Fruit fly (Drosophila melanogaster) whole organism, embryonic: ENCODE measurements around the gene lin-52.
A peak's percentile ranks its signal among the peaks of the same experiment; 100 is the strongest.

ENCODE experiments used
- Abd-B ChIP-seq: fragments of 200-800 bp; sonication (Bioruptor generic); optimal IDR thresholded peaks from 2 replicates; lab custom pipeline; 2018; ENCODE audit warnings: missing biosample characterization, mild to moderate bottlenecking, missing genetic modification characterization, moderate library complexity
- Atf3 ChIP-seq: fragments of 200-800 bp; sonication (Bioruptor generic); optimal IDR thresholded peaks from 3 replicates; lab custom pipeline; 2016; ENCODE audit warnings: missing biosample characterization, missing genetic modification characterization
- Bdp1 ChIP-seq: fragments of 200-800 bp; sonication (Bioruptor generic); optimal IDR thresholded peaks from 3 replicates; lab custom pipeline; 2016; ENCODE audit warnings: missing biosample characterization, missing genetic modification characterization
- CG11085 ChIP-seq: fragments of 200-800 bp; sonication (Bioruptor generic); IDR thresholded peaks from 2 replicates; pipeline ENCODE4 v1.3.6; 2022; ENCODE audit warnings: missing biosample characterization, missing genetic modification characterization
- CG12744 ChIP-seq: fragments of 200-800 bp; sonication (Bioruptor generic); optimal IDR thresholded peaks from 2 replicates; lab custom pipeline; 2016; ENCODE audit warnings: missing biosample characterization, missing genetic modification characterization
- CG13296 ChIP-seq: fragments of 200-800 bp; sonication (Bioruptor generic); optimal IDR thresholded peaks from 3 replicates; lab custom pipeline; 2018; ENCODE audit warnings: missing biosample characterization, mild to moderate bottlenecking, missing genetic modification characterization
- CG13424 ChIP-seq: fragments of 200-800 bp; sonication (Bioruptor generic); optimal IDR thresholded peaks from 2 replicates; lab custom pipeline; 2019; ENCODE audit warnings: missing biosample characterization, mild to moderate bottlenecking, missing genetic modification characterization, moderate library complexity
- CG14014 ChIP-seq: fragments of 200-800 bp; sonication (Bioruptor generic); IDR thresholded peaks from 2 replicates; pipeline ENCODE4 v1.3.6; 2022; ENCODE audit warnings: missing biosample characterization, missing genetic modification characterization
- CG17359 ChIP-seq: fragments of 200-800 bp; sonication (Bioruptor generic); optimal IDR thresholded peaks from 3 replicates; lab custom pipeline; 2018; ENCODE audit warnings: missing biosample characterization, mild to moderate bottlenecking, missing genetic modification characterization, moderate library complexity
- CG32772 ChIP-seq: fragments of 200-800 bp; sonication (Bioruptor generic); IDR thresholded peaks from 2 replicates; pipeline ENCODE4 v1.3.6; 2022; ENCODE audit warnings: missing biosample characterization, missing genetic modification characterization
- CG5245 ChIP-seq: fragments of 200-800 bp; sonication (Bioruptor generic); optimal IDR thresholded peaks from 3 replicates; lab custom pipeline; 2016; ENCODE audit warnings: missing biosample characterization, missing genetic modification characterization
- CG5953 ChIP-seq: fragments of 200-800 bp; sonication (Bioruptor generic); IDR thresholded peaks from 2 replicates; pipeline ENCODE4 v1.3.6; 2022; ENCODE audit warnings: missing biosample characterization, missing genetic modification characterization
- CG6175 ChIP-seq: fragments of 200-800 bp; sonication (Bioruptor generic); IDR thresholded peaks from 3 replicates; pipeline ENCODE4 v1.3.6; 2022; ENCODE audit warnings: missing biosample characterization, missing genetic modification characterization
- CG7357 ChIP-seq: fragments of 200-800 bp; sonication (Bioruptor generic); IDR thresholded peaks from 3 replicates; pipeline ENCODE4 v1.3.6; 2022; ENCODE audit warnings: missing biosample characterization, missing genetic modification characterization
- CG7839 ChIP-seq: fragments of 200-800 bp; sonication (Bioruptor generic); optimal IDR thresholded peaks from 3 replicates; lab custom pipeline; 2018; ENCODE audit warnings: missing biosample characterization, mild to moderate bottlenecking, missing genetic modification characterization, moderate library complexity
- CG7928 ChIP-seq: fragments of 200-800 bp; sonication (Bioruptor generic); optimal IDR thresholded peaks from 2 replicates; lab custom pipeline; 2017; ENCODE audit warnings: missing biosample characterization, mild to moderate bottlenecking, missing genetic modification characterization
- CG7963 ChIP-seq: fragments of 200-800 bp; sonication (Bioruptor generic); IDR thresholded peaks from 3 replicates; pipeline ENCODE4 v1.3.6; 2022; ENCODE audit warnings: missing biosample characterization, missing genetic modification characterization; ENCODE audit not compliant: partially characterized antibody
- CG9215 ChIP-seq: fragments of 200-800 bp; sonication (Bioruptor generic); IDR thresholded peaks from 2 replicates; pipeline ENCODE4 v1.3.6; 2022; ENCODE audit warnings: missing biosample characterization, missing genetic modification characterization
- CG9797 ChIP-seq: fragments of 200-800 bp; sonication (Bioruptor generic); optimal IDR thresholded peaks from 3 replicates; lab custom pipeline; 2018; ENCODE audit warnings: missing biosample characterization, mild to moderate bottlenecking, missing genetic modification characterization
- CoRest ChIP-seq: fragments of 200-800 bp; sonication (Bioruptor generic); optimal IDR thresholded peaks from 3 replicates; lab custom pipeline; 2018; ENCODE audit warnings: missing biosample characterization, mild to moderate bottlenecking, missing genetic modification characterization, moderate library complexity
- D19B ChIP-seq: fragments of 200-800 bp; sonication (Bioruptor generic); optimal IDR thresholded peaks from 2 replicates; lab custom pipeline; 2017; ENCODE audit warnings: missing biosample characterization, mild to moderate bottlenecking, missing genetic modification characterization
- Drgx ChIP-seq: fragments of 200-800 bp; sonication (Bioruptor generic); IDR thresholded peaks from 2 replicates; pipeline ENCODE4 v1.3.6; 2022; ENCODE audit warnings: missing biosample characterization, missing genetic modification characterization
- Hmx ChIP-seq: fragments of 200-800 bp; sonication (Bioruptor generic); optimal IDR thresholded peaks from 2 replicates; lab custom pipeline; 2016; ENCODE audit warnings: missing biosample characterization, missing genetic modification characterization
- Hr3 ChIP-seq: fragments of 200-800 bp; sonication (Bioruptor generic); optimal IDR thresholded peaks from 3 replicates; lab custom pipeline; 2016; ENCODE audit warnings: missing biosample characterization, missing genetic modification characterization
- Hr39 ChIP-seq: fragments of >200 bp; optimal IDR thresholded peaks from 2 replicates; lab custom pipeline; 2017
- Max ChIP-seq: fragments of 200-800 bp; sonication (Bioruptor generic); optimal IDR thresholded peaks from 2 replicates; lab custom pipeline; 2016; ENCODE audit warnings: missing biosample characterization, mild to moderate bottlenecking, missing genetic modification characterization
- Oli ChIP-seq: fragments of 200-800 bp; sonication (Bioruptor generic); optimal IDR thresholded peaks from 2 replicates; lab custom pipeline; 2018; ENCODE audit warnings: missing biosample characterization, mild to moderate bottlenecking, missing genetic modification characterization, moderate library complexity
- Pdp1 ChIP-seq, 2 experiments: fragments of 200-800 bp; sonication (Bioruptor generic); optimal IDR thresholded peaks; 3 replicates each; lab custom pipeline; 2016; ENCODE audit warnings: missing biosample characterization in 2 of 2, missing genetic modification characterization in 2 of 2, mild to moderate bottlenecking in 1 of 2, moderate library complexity in 1 of 2
- Sry-δ ChIP-seq: fragments of 200-800 bp; sonication (Bioruptor generic); optimal IDR thresholded peaks from 2 replicates; lab custom pipeline; 2016; ENCODE audit warnings: missing biosample characterization, missing genetic modification characterization
- bab2 ChIP-seq: fragments of 200-800 bp; sonication (Bioruptor generic); optimal IDR thresholded peaks from 2 replicates; lab custom pipeline; 2016; ENCODE audit warnings: missing biosample characterization, missing genetic modification characterization
- bcd ChIP-seq: fragments of 200-800 bp; sonication (Bioruptor generic); optimal IDR thresholded peaks from 2 replicates; lab custom pipeline; 2017; ENCODE audit warnings: missing biosample characterization, mild to moderate bottlenecking, missing genetic modification characterization
- cad ChIP-seq: fragments of >200 bp; optimal IDR thresholded peaks from 2 replicates; lab custom pipeline; 2017; ENCODE audit warnings: missing biosample characterization, missing genetic modification characterization
- chif ChIP-seq, 2 experiments: fragments of 200-800 bp; sonication (Bioruptor generic); optimal IDR thresholded peaks; 3 replicates each; lab custom pipeline; 2016; ENCODE audit warnings: missing biosample characterization in 2 of 2, missing genetic modification characterization in 2 of 2
- chn ChIP-seq: fragments of 200-800 bp; sonication (Bioruptor generic); optimal IDR thresholded peaks from 2 replicates; lab custom pipeline; 2016; ENCODE audit warnings: missing biosample characterization, missing genetic modification characterization
- danr ChIP-seq: fragments of 200-800 bp; sonication (Bioruptor generic); IDR thresholded peaks from 2 replicates; pipeline ENCODE4 v1.3.6; 2022; ENCODE audit warnings: missing biosample characterization, missing genetic modification characterization
- dimm ChIP-seq: fragments of 200-800 bp; sonication (Bioruptor generic); IDR thresholded peaks from 2 replicates; pipeline ENCODE4 v1.3.6; 2022; ENCODE audit warnings: missing biosample characterization, missing genetic modification characterization
- esg ChIP-seq: fragments of 200-800 bp; sonication (Bioruptor generic); conservative IDR thresholded peaks from 2 replicates; pipeline ENCODE4 v1.3.6; 2022; ENCODE audit warnings: missing biosample characterization, missing genetic modification characterization
- jigr1 ChIP-seq: fragments of 200-800 bp; sonication (Bioruptor generic); IDR thresholded peaks from 3 replicates; pipeline ENCODE4 v1.3.6; 2022; ENCODE audit warnings: missing biosample characterization, missing genetic modification characterization
- kah ChIP-seq: fragments of 200-800 bp; sonication (Bioruptor generic); optimal IDR thresholded peaks from 2 replicates; lab custom pipeline; 2018; ENCODE audit warnings: missing biosample characterization, mild to moderate bottlenecking, missing genetic modification characterization
- luna ChIP-seq: fragments of 200-800 bp; sonication (Bioruptor generic); optimal IDR thresholded peaks from 2 replicates; lab custom pipeline; 2016; ENCODE audit warnings: missing biosample characterization, missing genetic modification characterization
- nau ChIP-seq: fragments of 200-800 bp; sonication (Bioruptor generic); optimal IDR thresholded peaks from 3 replicates; lab custom pipeline; 2017; ENCODE audit warnings: missing biosample characterization, mild to moderate bottlenecking, missing genetic modification characterization, missing genetic modification reagents
- nerfin-2 ChIP-seq: fragments of 200-800 bp; sonication (Bioruptor generic); IDR thresholded peaks from 2 replicates; pipeline ENCODE4 v1.3.6; 2022; ENCODE audit warnings: missing biosample characterization, missing genetic modification characterization; ENCODE audit not compliant: partially characterized antibody
- ranshi ChIP-seq: fragments of 200-800 bp; sonication (Bioruptor generic); IDR thresholded peaks from 2 replicates; pipeline ENCODE4 v1.3.6; 2022; ENCODE audit warnings: missing biosample characterization, missing genetic modification characterization
- row ChIP-seq: fragments of 200-800 bp; sonication (Bioruptor generic); IDR thresholded peaks from 3 replicates; pipeline ENCODE4 v1.3.6; 2022; ENCODE audit warnings: missing biosample characterization, missing genetic modification characterization
- slou ChIP-seq: fragments of 200-800 bp; sonication (Bioruptor generic); optimal IDR thresholded peaks from 3 replicates; lab custom pipeline; 2016; ENCODE audit warnings: missing biosample characterization, missing genetic modification characterization
- sr ChIP-seq: fragments of 200-800 bp; sonication (Bioruptor generic); IDR thresholded peaks from 3 replicates; pipeline ENCODE4 v1.3.6; 2022; ENCODE audit warnings: missing biosample characterization, missing genetic modification characterization
- stc ChIP-seq: fragments of 200-800 bp; sonication (Bioruptor generic); IDR thresholded peaks from 2 replicates; pipeline ENCODE4 v1.3.6; 2022; ENCODE audit warnings: missing biosample characterization, missing genetic modification characterization
- unc-4 ChIP-seq: fragments of 200-800 bp; sonication (Bioruptor generic); IDR thresholded peaks from 2 replicates; pipeline ENCODE4 v1.3.6; 2022; ENCODE audit warnings: missing biosample characterization, missing genetic modification characterization; ENCODE audit not compliant: partially characterized antibody
- vnd ChIP-seq: fragments of 200-800 bp; sonication (Bioruptor generic); IDR thresholded peaks from 3 replicates; pipeline ENCODE4 v1.3.6; 2022; ENCODE audit warnings: missing biosample characterization, missing genetic modification characterization; ENCODE audit not compliant: partially characterized antibody

Gene lin-52

dm6 chrX:5754837-5755828 lies at the start of gene lin-52, which contains the start of gene CG15771 (continued):
- peak; percentile 93 for TF ChIP-seq CG17359 (tag; lab: Kevin White, UChicago)
- peak; percentile 79 for TF ChIP-seq Hmx
- peak; percentile 67 for TF ChIP-seq bab2 (GFP tag; lab: Kevin White, UChicago)
- TF ChIP-seq sr (GFP tag; lab: Robert Waterston, UW) = peak; percentile 81
- peak; percentile 89 for TF ChIP-seq D19B
- TF ChIP-seq Sry-δ = peak; percentile 74
- peak; percentile 91 for TF ChIP-seq CG7357 (GFP tag; lab: Robert Waterston, UW)
- TF ChIP-seq unc-4 = peak; percentile 67
- TF ChIP-seq bcd (GFP tag; lab: Kevin White, UChicago) = peak; percentile 95
- TF ChIP-seq CG32772 (GFP tag; lab: Robert Waterston, UW) = peak; percentile 94
- peak; percentile 63 to 86 for TF ChIP-seq Pdp1 (GFP tag; optimal IDR thresholded peaks at IDR 0.05; lab: Kevin White, UChicago)
- peak; percentile 79; the same call in 1 of the 2 replicates for TF ChIP-seq CG5953 (GFP tag; lab: Robert Waterston, UW)
- peak; percentile 38 for TF ChIP-seq CG12744 (GFP tag; lab: Kevin White, UChicago)
- TF ChIP-seq cad (GFP tag; lab: Kevin White, UChicago) = no peak
- TF ChIP-seq ranshi (GFP tag; lab: Robert Waterston, UW) = peak; percentile 93
- peak; percentile 45 for TF ChIP-seq CG9797 (GFP tag; lab: Kevin White, UChicago)
- TF ChIP-seq CG14014 (GFP tag; lab: Robert Waterston, UW) = peak; percentile 96
- peak; percentile 100 for TF ChIP-seq row (GFP tag; lab: Robert Waterston, UW)
- TF ChIP-seq stc = peak; percentile 91
- peak; percentile 64 for TF ChIP-seq vnd (GFP tag; lab: Robert Waterston, UW)
- peak; percentile 83 for TF ChIP-seq CG5245
- TF ChIP-seq Oli (tag; lab: Kevin White, UChicago) = peak; percentile 97
- peak; percentile 95 for TF ChIP-seq nau (GFP tag; lab: Kevin White, UChicago)
- TF ChIP-seq CoRest (tag; lab: Kevin White, UChicago) = peak; percentile 96
- peak; percentile 96 for TF ChIP-seq CG7839 (tag; lab: Kevin White, UChicago)
- peak; percentile 64 for TF ChIP-seq CG7928 (GFP tag; lab: Kevin White, UChicago)
- peak; percentile 91 for TF ChIP-seq kah (GFP tag; lab: Kevin White, UChicago)
- TF ChIP-seq dimm (GFP tag; lab: Robert Waterston, UW) = peak; percentile 84; the same call in 1 of the 2 replicates
- peak; percentile 7; the same call in 1 of the 3 replicates for TF ChIP-seq CG7963 (GFP tag; lab: Robert Waterston, UW)
- peak; percentile 96 for TF ChIP-seq esg
- peak; percentile 97 for TF ChIP-seq Drgx (GFP tag; lab: Robert Waterston, UW)
- peak; percentile 41 to 80 for TF ChIP-seq chif (GFP tag; optimal IDR thresholded peaks at IDR 0.05; lab: Kevin White, UChicago)
- TF ChIP-seq CG13424 = peak; percentile 96
- TF ChIP-seq nerfin-2 (GFP tag; lab: Robert Waterston, UW) = 0 out of 2 replicates have a peak, but pooled peaks have one; percentile 40
- TF ChIP-seq CG11085 = peak; percentile 88
- peak; percentile 85 for TF ChIP-seq Abd-B (GFP tag; lab: Kevin White, UChicago)
- peak; percentile 96 for TF ChIP-seq CG9215 (GFP tag; lab: Robert Waterston, UW)
- TF ChIP-seq Bdp1 (GFP tag; lab: Kevin White, UChicago) = peak; percentile 55
- peak; percentile 89 for TF ChIP-seq CG6175
- peak; percentile 65 for TF ChIP-seq Atf3
- TF ChIP-seq jigr1 (GFP tag; lab: Robert Waterston, UW) = peak; percentile 91
- TF ChIP-seq slou = peak; percentile 83
- TF ChIP-seq chn (GFP tag; lab: Kevin White, UChicago) = peak; percentile 88
- TF ChIP-seq danr (GFP tag; lab: Robert Waterston, UW) = peak; percentile 93
- no peak for TF ChIP-seq luna (GFP tag; lab: Kevin White, UChicago)
- TF ChIP-seq CG13296 (GFP tag; lab: Kevin White, UChicago) = peak; percentile 97
- peak; percentile 93 for TF ChIP-seq Hr3 (GFP tag; lab: Kevin White, UChicago)
- no peak for TF ChIP-seq Hr39
- TF ChIP-seq Max (GFP tag; lab: Kevin White, UChicago) = peak; percentile 95
